Worm (Caenorhabditis elegans) whole organism, young adult: ENCODE data around the gene mnk-1.
A peak's percentile ranks its signal among the peaks of the same experiment; 100 is the strongest.

ENCODE experiments used
- B0019.2 ChIP-seq: fragments of 200-800 bp; sonication (Bioruptor generic); conservative IDR thresholded peaks from 2 replicates; pipeline ENCODE4 v1.3.6; 2022; ENCODE audit warnings: missing genetic modification reagents, missing genetic modification characterization, missing compliant biosample characterization
- B0261.1 ChIP-seq: sonication (generic microtip); optimal IDR thresholded peaks from 2 replicates; lab custom pipeline; 2016; ENCODE audit warnings: mild to moderate bottlenecking, missing genetic modification characterization, moderate library complexity, missing compliant biosample characterization
- B0336.3 ChIP-seq: fragments of 200-800 bp; sonication (Bioruptor generic); IDR thresholded peaks from 2 replicates; pipeline ENCODE4 v1.3.6; 2022; ENCODE audit warnings: missing genetic modification characterization, missing compliant biosample characterization
- C06A6.2 ChIP-seq: fragments of 200-800 bp; sonication (Bioruptor generic); conservative IDR thresholded peaks from 2 replicates; pipeline ENCODE4 v1.3.6; 2022; ENCODE audit warnings: missing genetic modification characterization, missing compliant biosample characterization
- F37B4.10 ChIP-seq: fragments of 200-800 bp; sonication (Bioruptor generic); IDR thresholded peaks from 2 replicates; pipeline ENCODE4 v1.3.6; 2022; ENCODE audit warnings: missing genetic modification characterization, missing compliant biosample characterization
- F39B2.1 ChIP-seq: fragments of 200-800 bp; sonication (Bioruptor generic); IDR thresholded peaks from 2 replicates; pipeline ENCODE4 v1.3.6; 2022; ENCODE audit warnings: missing genetic modification reagents, missing genetic modification characterization, missing compliant biosample characterization
- F55B11.4 ChIP-seq: sonication (generic microtip); optimal IDR thresholded peaks from 2 replicates; lab custom pipeline; 2016; ENCODE audit warnings: missing compliant biosample characterization, missing genetic modification characterization, borderline replicate concordance; ENCODE audit not compliant: insufficient read depth
- F57A8.1 ChIP-seq: fragments of 200-800 bp; sonication (Bioruptor generic); optimal IDR thresholded peaks from 2 replicates; lab custom pipeline; 2018; ENCODE audit warnings: mild to moderate bottlenecking, missing genetic modification characterization, moderate library complexity, missing compliant biosample characterization
- F57C9.4 ChIP-seq: sonication (generic microtip); optimal IDR thresholded peaks from 2 replicates; lab custom pipeline; 2017; ENCODE audit warnings: mild to moderate bottlenecking, missing genetic modification characterization, missing compliant biosample characterization
- K12H6.12 ChIP-seq: fragments of 200-800 bp; sonication (Bioruptor generic); optimal IDR thresholded peaks from 2 replicates; lab custom pipeline; 2018; ENCODE audit warnings: mild to moderate bottlenecking, missing genetic modification characterization, missing compliant biosample characterization
- T26A5.8 ChIP-seq: sonication (generic microtip); optimal IDR thresholded peaks from 2 replicates; lab custom pipeline; 2016; ENCODE audit warnings: missing genetic modification characterization, missing compliant biosample characterization
- Y53G8AR.9 ChIP-seq: fragments of 200-800 bp; sonication (Bioruptor generic); conservative IDR thresholded peaks from 2 replicates; pipeline ENCODE4 v1.3.6; 2022; ENCODE audit warnings: missing genetic modification reagents, missing genetic modification characterization, missing compliant biosample characterization
- Y56A3A.18 ChIP-seq: fragments of 200-800 bp; sonication (Bioruptor generic); IDR thresholded peaks from 2 replicates; pipeline ENCODE4 v1.3.6; 2022; ENCODE audit warnings: missing genetic modification reagents, missing genetic modification characterization, missing compliant biosample characterization
- akir-1 ChIP-seq: fragments of 200-800 bp; sonication (Bioruptor generic); optimal IDR thresholded peaks from 2 replicates; lab custom pipeline; 2018; ENCODE audit warnings: mild to moderate bottlenecking, missing genetic modification characterization, moderate library complexity, missing compliant biosample characterization
- ccch-3 ChIP-seq: fragments of 200-800 bp; sonication (Bioruptor generic); optimal IDR thresholded peaks from 2 replicates; lab custom pipeline; 2018; ENCODE audit warnings: mild to moderate bottlenecking, missing genetic modification characterization, missing compliant biosample characterization
- ceh-27 ChIP-seq: fragments of 200-800 bp; sonication (Bioruptor generic); optimal IDR thresholded peaks from 2 replicates; lab custom pipeline; 2018; ENCODE audit warnings: mild to moderate bottlenecking, missing genetic modification characterization, moderate library complexity, missing compliant biosample characterization
- die-1 ChIP-seq: sonication (generic microtip); optimal IDR thresholded peaks from 2 replicates; lab custom pipeline; 2016; ENCODE audit warnings: missing genotype, mild to moderate bottlenecking, missing genetic modification characterization, missing compliant biosample characterization
- dox-1 ChIP-seq: fragments of 200-800 bp; sonication (Bioruptor generic); IDR thresholded peaks from 2 replicates; pipeline ENCODE4 v1.3.6; 2022; ENCODE audit warnings: missing genetic modification reagents, missing genetic modification characterization, missing compliant biosample characterization
- efl-1 ChIP-seq: fragments of 150-350 bp; optimal IDR thresholded peaks from 2 replicates; lab custom pipeline; 2014; ENCODE audit warnings: missing biosample characterization, missing genetic modification reagents, missing genetic modification characterization
- egl-18 ChIP-seq: fragments of 200-800 bp; sonication (Bioruptor generic); IDR thresholded peaks from 2 replicates; pipeline ENCODE4 v1.3.6; 2022; ENCODE audit warnings: missing genetic modification reagents, missing genetic modification characterization, missing compliant biosample characterization
- egl-44 ChIP-seq: fragments of 200-800 bp; sonication (Bioruptor generic); IDR thresholded peaks from 2 replicates; pipeline ENCODE4 v1.3.6; 2022; ENCODE audit warnings: missing genetic modification reagents, missing genetic modification characterization, missing compliant biosample characterization
- ekl-4 ChIP-seq: fragments of 200-800 bp; sonication (Bioruptor generic); IDR thresholded peaks from 2 replicates; pipeline ENCODE4 v1.3.6; 2022; ENCODE audit warnings: missing genetic modification reagents, missing genetic modification characterization, missing compliant biosample characterization
- fkh-3 ChIP-seq: sonication (generic microtip); optimal IDR thresholded peaks from 2 replicates; lab custom pipeline; 2016; ENCODE audit warnings: mild to moderate bottlenecking, missing genetic modification characterization, missing compliant biosample characterization
- hlh-26 ChIP-seq: fragments of 200-800 bp; sonication (Bioruptor generic); conservative IDR thresholded peaks from 2 replicates; pipeline ENCODE4 v1.3.6; 2022; ENCODE audit warnings: missing genetic modification reagents, missing genetic modification characterization, missing compliant biosample characterization
- hmg-20 ChIP-seq: fragments of 200-800 bp; sonication (Bioruptor generic); IDR thresholded peaks from 2 replicates; pipeline ENCODE4 v1.3.6; 2022; ENCODE audit warnings: missing genetic modification reagents, missing genetic modification characterization, missing compliant biosample characterization
- hrde-1 ChIP-seq: sonication (generic microtip); optimal IDR thresholded peaks from 2 replicates; lab custom pipeline; 2016; ENCODE audit warnings: missing genetic modification characterization, mild to moderate bottlenecking, missing compliant biosample characterization, moderate library complexity, missing genotype, missing genetic modification reagents, borderline replicate concordance
- lag-1 ChIP-seq: fragments of 200-800 bp; sonication (Bioruptor generic); IDR thresholded peaks from 2 replicates; pipeline ENCODE4 v1.3.6; 2022; ENCODE audit warnings: missing genetic modification reagents, missing genetic modification characterization, missing compliant biosample characterization
- let-526 ChIP-seq: fragments of 200-800 bp; sonication (Bioruptor generic); IDR thresholded peaks from 2 replicates; pipeline ENCODE4 v1.3.6; 2022; ENCODE audit warnings: missing genetic modification reagents, missing genetic modification characterization, missing compliant biosample characterization
- lin-26 ChIP-seq: fragments of 200-800 bp; sonication (Bioruptor generic); IDR thresholded peaks from 2 replicates; pipeline ENCODE4 v1.3.6; 2022; ENCODE audit warnings: missing genetic modification reagents, missing genetic modification characterization, missing compliant biosample characterization
- lin-40 ChIP-seq: sonication (generic microtip); optimal IDR thresholded peaks from 2 replicates; lab custom pipeline; 2016; ENCODE audit warnings: missing genetic modification characterization, mild to moderate bottlenecking, missing compliant biosample characterization, missing genotype, missing genetic modification reagents
- lin-54 ChIP-seq: fragments of 200-800 bp; sonication (Bioruptor generic); optimal IDR thresholded peaks from 2 replicates; lab custom pipeline; 2018; ENCODE audit warnings: mild to moderate bottlenecking, missing genetic modification characterization, missing compliant biosample characterization
- lir-1 ChIP-seq: fragments of 200-800 bp; sonication (Bioruptor generic); conservative IDR thresholded peaks from 2 replicates; pipeline ENCODE4 v1.3.6; 2022; ENCODE audit warnings: missing genetic modification reagents, missing genetic modification characterization, missing compliant biosample characterization
- madf-10 ChIP-seq: sonication (generic microtip); optimal IDR thresholded peaks from 2 replicates; lab custom pipeline; 2016; ENCODE audit warnings: mild to moderate bottlenecking, missing genetic modification characterization, missing compliant biosample characterization
- mes-4 ChIP-seq: sonication (generic microtip); optimal IDR thresholded peaks from 2 replicates; lab custom pipeline; 2016; ENCODE audit warnings: missing genotype, missing genetic modification characterization, missing compliant biosample characterization
- mxl-1 ChIP-seq: sonication (generic microtip); optimal IDR thresholded peaks from 2 replicates; lab custom pipeline; 2016; ENCODE audit warnings: missing genetic modification characterization, missing compliant biosample characterization
- nfya-1 ChIP-seq: sonication (generic microtip); optimal IDR thresholded peaks from 2 replicates; lab custom pipeline; 2017; ENCODE audit warnings: antibody characterized with exemption, missing compliant biosample characterization, missing genetic modification characterization, borderline replicate concordance; ENCODE audit not compliant: insufficient read depth
- nhr-27 ChIP-seq: fragments of 200-800 bp; sonication (Bioruptor generic); optimal IDR thresholded peaks from 2 replicates; lab custom pipeline; 2018; ENCODE audit warnings: mild to moderate bottlenecking, missing genetic modification characterization, moderate library complexity, missing compliant biosample characterization
- pha-4 ChIP-seq: fragments of 150-350 bp; sonication (generic microtip); optimal IDR thresholded peaks from 2 replicates; lab custom pipeline; 2014; ENCODE audit warnings: missing biosample characterization, missing genetic modification reagents, missing genetic modification characterization
- snpc-1.3 ChIP-seq: sonication (generic microtip); optimal IDR thresholded peaks from 2 replicates; lab custom pipeline; 2017; ENCODE audit warnings: missing genetic modification characterization, mild to moderate bottlenecking, missing compliant biosample characterization, antibody characterized with exemption, moderate library complexity, missing genotype, missing genetic modification reagents; ENCODE audit not compliant: insufficient read depth
- snpc-3.4 ChIP-seq: sonication (generic microtip); optimal IDR thresholded peaks from 2 replicates; lab custom pipeline; 2017; ENCODE audit warnings: missing genetic modification characterization, mild to moderate bottlenecking, missing compliant biosample characterization, antibody characterized with exemption, moderate library complexity, missing genotype, missing genetic modification reagents
- somi-1 ChIP-seq: fragments of 200-800 bp; sonication (Bioruptor generic); optimal IDR thresholded peaks from 2 replicates; lab custom pipeline; 2018; ENCODE audit warnings: mild to moderate bottlenecking, missing genetic modification characterization, missing compliant biosample characterization
- tbp1 ChIP-seq: fragments of 200-800 bp; sonication (Bioruptor generic); optimal IDR thresholded peaks from 2 replicates; lab custom pipeline; 2018; ENCODE audit warnings: mild to moderate bottlenecking, missing genetic modification characterization, missing compliant biosample characterization
- tbx-9 ChIP-seq: sonication (generic microtip); optimal IDR thresholded peaks from 2 replicates; lab custom pipeline; 2016; ENCODE audit warnings: borderline replicate concordance, missing genetic modification characterization, inconsistent platforms, missing compliant biosample characterization
- tlf-1 ChIP-seq: fragments of 200-800 bp; sonication (Bioruptor generic); optimal IDR thresholded peaks from 2 replicates; lab custom pipeline; 2018; ENCODE audit warnings: mild to moderate bottlenecking, missing genetic modification characterization, missing compliant biosample characterization
- ztf-25 ChIP-seq: fragments of 200-800 bp; sonication (Bioruptor generic); IDR thresholded peaks from 2 replicates; pipeline ENCODE4 v1.3.6; 2022; ENCODE audit warnings: missing genetic modification reagents, missing genetic modification characterization, missing compliant biosample characterization
- ztf-28 ChIP-seq: fragments of 200-800 bp; sonication (Bioruptor generic); IDR thresholded peaks from 2 replicates; pipeline ENCODE4 v1.3.6; 2022; ENCODE audit warnings: missing genetic modification reagents, missing genetic modification characterization, missing compliant biosample characterization
- ztf-3 ChIP-seq: fragments of 200-800 bp; sonication (Bioruptor generic); optimal IDR thresholded peaks from 2 replicates; lab custom pipeline; 2018; ENCODE audit warnings: mild to moderate bottlenecking, missing genetic modification characterization, missing compliant biosample characterization
- ztf-6 ChIP-seq: fragments of 200-800 bp; sonication (Bioruptor generic); IDR thresholded peaks from 2 replicates; pipeline ENCODE4 v1.3.6; 2022; ENCODE audit warnings: missing genetic modification reagents, missing genetic modification characterization, missing compliant biosample characterization

mnk-1 gene

DNA sequence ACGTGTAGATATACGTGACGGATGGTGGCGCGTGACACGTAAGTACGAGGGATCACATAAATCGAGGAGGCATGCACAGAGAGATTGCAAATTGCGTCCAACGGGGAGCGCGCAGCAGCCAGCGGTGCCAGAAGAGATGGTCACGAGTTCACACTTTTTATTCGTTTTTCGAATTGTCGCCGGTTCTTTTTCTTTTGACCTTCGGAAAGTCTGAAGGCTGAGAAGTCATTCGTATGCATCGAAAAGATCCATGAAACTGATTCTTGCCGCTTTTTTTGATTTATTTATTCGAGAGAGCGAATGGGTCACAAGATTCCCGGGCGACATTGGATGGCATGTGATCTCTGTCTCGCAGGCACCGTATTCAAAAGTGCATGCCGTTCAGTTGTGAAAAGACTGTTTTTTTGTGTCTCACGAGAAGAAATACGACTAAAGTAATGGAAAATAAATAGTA is 4.1 kb upstream of the mnk-1 start:
- TF ChIP-seq B0261.1 (no peak), egl-44 (GFP tag; lab: Robert Waterston, UW) (no peak), somi-1 (GFP tag; lab: Kevin White, UChicago) (peak; percentile 43), ztf-28 (GFP tag; lab: Robert Waterston, UW) (no peak), nhr-27 (tag; lab: Kevin White, UChicago) (no peak), snpc-3.4 (tag; lab: Kevin White, UChicago) (no peak), F55B11.4 (tag; lab: Kevin White, UChicago) (no peak), pha-4 (tag; lab: Kevin White, UChicago) (no peak), lag-1 (no peak), tbx-9 (tag; lab: Kevin White, UChicago) (no peak), hrde-1 (tag; lab: Kevin White, UChicago) (no peak), lin-40 (tag; lab: Kevin White, UChicago) (peak; percentile 4), T26A5.8 (tag; lab: Kevin White, UChicago) (no peak), C06A6.2 (GFP tag; lab: Robert Waterston, UW) (peak; percentile 48), Y56A3A.18 (GFP tag; lab: Robert Waterston, UW) (no peak), lin-26 (GFP tag; lab: Robert Waterston, UW) (peak; percentile 28; the same call in 1 of the 2 replicates), snpc-1.3 (no peak), akir-1 (GFP tag; lab: Kevin White, UChicago) (no peak), F57A8.1 (no peak), ceh-27 (GFP tag; lab: Kevin White, UChicago) (no peak), ccch-3 (GFP tag; lab: Kevin White, UChicago) (no peak), lin-54 (no peak), let-526 (no peak), tlf-1 (GFP tag; lab: Kevin White, UChicago) (no peak), B0019.2 (GFP tag; lab: Robert Waterston, UW) (no peak), F57C9.4 (no peak), F37B4.10 (no peak), hmg-20 (GFP tag; lab: Robert Waterston, UW) (no peak), egl-18 (no peak), lir-1 (GFP tag; lab: Robert Waterston, UW) (peak; percentile 51; the same call in 1 of the 2 replicates), dox-1 (GFP tag; lab: Robert Waterston, UW) (peak; percentile 53; the same call in 1 of the 2 replicates), B0336.3 (no peak; the same call in 1 of the 2 replicates), efl-1 (GFP tag; lab: Kevin White, UChicago) (no peak), ztf-6 (GFP tag; lab: Robert Waterston, UW) (no peak), nfya-1 (tag; lab: Kevin White, UChicago) (no peak), madf-10 (tag; lab: Kevin White, UChicago) (no peak), ekl-4 (GFP tag; lab: Robert Waterston, UW) (peak; percentile 50; the same call in 1 of the 2 replicates), hlh-26 (GFP tag; lab: Robert Waterston, UW) (no peak), fkh-3 (no peak), K12H6.12 (tag; lab: Kevin White, UChicago) (no peak), tbp1 (GFP tag; lab: Kevin White, UChicago) (peak; percentile 45), die-1 (tag; lab: Kevin White, UChicago) (no peak), mes-4 (tag; lab: Kevin White, UChicago) (no peak), ztf-3 (GFP tag; lab: Kevin White, UChicago) (no peak), mxl-1 (no peak), ztf-25 (no peak), Y53G8AR.9 (GFP tag; lab: Robert Waterston, UW) (no peak), F39B2.1 (no peak)
